Worm (Caenorhabditis elegans): ENCODE results near the gene F38A5.6.

ce11 chrIV:6606587-6606986, 9.4 kb upstream of the F38A5.6 start:
- TF ChIP-seq klf-2 (GFP tag; conservative IDR thresholded peaks at IDR 0.05), result no peak
- no peak for TF ChIP-seq ztf-29 (GFP tag; IDR thresholded peaks at IDR 0.05)
- no peak for TF ChIP-seq flt-1 (GFP tag; IDR thresholded peaks at IDR 0.05)
- TF ChIP-seq tab-1 (GFP tag; IDR thresholded peaks at IDR 0.05), result no peak
- no peak for TF ChIP-seq cog-1 (tag; optimal IDR thresholded peaks at IDR 0.05)
- no peak for TF ChIP-seq T22C8.4 (GFP tag; IDR thresholded peaks at IDR 0.05)
- no peak for TF ChIP-seq med-1 (GFP tag; optimal IDR thresholded peaks at IDR 0.05; ENCODE audit: insufficient read depth)
- no peak for TF ChIP-seq ref-1 (GFP tag; conservative IDR thresholded peaks at IDR 0.05)

All from whole organism, midembryonic.